Worm (Caenorhabditis elegans) whole organism, L1 larva: Measurements from ENCODE around the gene F38A5.6.
A peak's percentile ranks its signal among the peaks of the same experiment; 100 is the strongest.

Experiments
- C16A3.4 ChIP-seq: fragments of 150-350 bp; optimal IDR thresholded peaks from 2 replicates; lab custom pipeline; 2014; ENCODE audit warnings: missing biosample characterization, missing genetic modification characterization
- aly-2 ChIP-seq: fragments of 150-350 bp; optimal IDR thresholded peaks from 2 replicates; lab custom pipeline; 2014; ENCODE audit warnings: missing biosample characterization, missing genetic modification characterization
- blmp-1 ChIP-seq: fragments of 150-350 bp; optimal IDR thresholded peaks from 2 replicates; lab custom pipeline; 2014; ENCODE audit warnings: missing biosample characterization, missing genetic modification characterization
- ceh-8 ChIP-seq: fragments of 200-800 bp; sonication (Bioruptor generic); optimal IDR thresholded peaks from 2 replicates; lab custom pipeline; 2018; ENCODE audit warnings: mild to moderate bottlenecking, missing genetic modification characterization, moderate library complexity, missing compliant biosample characterization
- ceh-82 ChIP-seq, 3 experiments: fragments of 150-350 bp in 1 of 3; sonication (generic microtip) in 2 of 3; optimal IDR thresholded peaks; 2 replicates each; lab custom pipeline; 2014 to 2017; ENCODE audit warnings: missing biosample characterization in 3 of 3, missing genetic modification characterization in 3 of 3
- ceh-90 ChIP-seq: sonication (generic microtip); optimal IDR thresholded peaks from 2 replicates; lab custom pipeline; 2016; ENCODE audit warnings: missing genetic modification characterization, missing compliant biosample characterization
- dpl-1 ChIP-seq, 3 experiments: fragments of 150-350 bp in 2 of 3; sonication (generic microtip) in 1 of 3; optimal IDR thresholded peaks; 2 replicates each; lab custom pipeline; 2014 to 2017; ENCODE audit warnings: missing biosample characterization in 3 of 3, missing genetic modification characterization in 3 of 3, missing genetic modification reagents in 3 of 3
- dsc-1 ChIP-seq: sonication (generic microtip); optimal IDR thresholded peaks from 2 replicates; lab custom pipeline; 2016; ENCODE audit warnings: mild to moderate bottlenecking, missing genetic modification characterization, missing compliant biosample characterization
- efl-1 ChIP-seq, 4 experiments: fragments of 150-350 bp; optimal IDR thresholded peaks in 3 of 4; peaks in 1 of 4; 1 replicate in 1 of 4; 2 replicates in 3 of 4; lab custom pipeline; 2014; ENCODE audit warnings: missing biosample characterization in 2 of 4, missing genetic modification characterization in 2 of 4, missing genetic modification reagents in 2 of 4
- elt-2 ChIP-seq: sonication (generic microtip); optimal IDR thresholded peaks from 2 replicates; lab custom pipeline; 2016; ENCODE audit warnings: missing genetic modification characterization, mild to moderate bottlenecking, inconsistent platforms, missing compliant biosample characterization, missing genetic modification reagents
- elt-3 ChIP-seq, 6 experiments: fragments of 150-350 bp in 1 of 6; sonication (generic microtip); optimal IDR thresholded peaks; 2 replicates each; lab custom pipeline; 2017 to 2018; ENCODE audit warnings: missing biosample characterization in 6 of 6, missing genetic modification characterization in 6 of 6, inconsistent platforms in 1 of 6
- fkh-10 ChIP-seq: sonication (generic microtip); optimal IDR thresholded peaks from 2 replicates; lab custom pipeline; 2017; ENCODE audit warnings: missing biosample characterization, missing genetic modification reagents, missing genetic modification characterization
- fkh-4 ChIP-seq: sonication (generic microtip); optimal IDR thresholded peaks from 2 replicates; lab custom pipeline; 2016; ENCODE audit warnings: missing compliant biosample characterization, missing genetic modification characterization, borderline replicate concordance
- fkh-8 ChIP-seq: sonication (generic microtip); optimal IDR thresholded peaks from 2 replicates; lab custom pipeline; 2016; ENCODE audit warnings: mild to moderate bottlenecking, missing genetic modification characterization, missing compliant biosample characterization
- fos-1 ChIP-seq: fragments of 150-350 bp; optimal IDR thresholded peaks from 2 replicates; lab custom pipeline; 2014; ENCODE audit warnings: missing biosample characterization, missing genetic modification characterization
- hlh-4 ChIP-seq: sonication (generic microtip); optimal IDR thresholded peaks from 2 replicates; lab custom pipeline; 2016; ENCODE audit warnings: mild to moderate bottlenecking, missing genetic modification characterization, missing compliant biosample characterization
- hpl-2 ChIP-seq: fragments of 150-350 bp; optimal IDR thresholded peaks from 2 replicates; lab custom pipeline; 2014; ENCODE audit warnings: missing biosample characterization, missing genetic modification reagents, missing genetic modification characterization
- irx-1 ChIP-seq: sonication (generic microtip); optimal IDR thresholded peaks from 2 replicates; lab custom pipeline; 2016; ENCODE audit warnings: missing genetic modification characterization, missing compliant biosample characterization
- jun-1 ChIP-seq: fragments of 150-350 bp; optimal IDR thresholded peaks from 2 replicates; lab custom pipeline; 2014; ENCODE audit warnings: missing biosample characterization, missing genetic modification reagents, missing genetic modification characterization
- lin-13 ChIP-seq: fragments of 150-350 bp; optimal IDR thresholded peaks from 2 replicates; lab custom pipeline; 2014; ENCODE audit warnings: missing biosample characterization, missing genetic modification reagents, missing genetic modification characterization
- lin-14 ChIP-seq: fragments of 200-800 bp; sonication (Bioruptor generic); optimal IDR thresholded peaks from 2 replicates; lab custom pipeline; 2018; ENCODE audit warnings: mild to moderate bottlenecking, missing genetic modification characterization, moderate library complexity, missing compliant biosample characterization
- lin-35 ChIP-seq, 2 experiments: fragments of 150-350 bp; optimal IDR thresholded peaks; 2 replicates each; lab custom pipeline; 2014; ENCODE audit warnings: missing biosample characterization in 2 of 2, missing genetic modification characterization in 2 of 2, missing genetic modification reagents in 2 of 2
- lir-3 ChIP-seq: sonication (generic microtip); optimal IDR thresholded peaks from 2 replicates; lab custom pipeline; 2016; ENCODE audit warnings: mild to moderate bottlenecking, missing genetic modification characterization, moderate library complexity, missing compliant biosample characterization; ENCODE audit not compliant: poor library complexity
- lsy-2 ChIP-seq, 2 experiments: fragments of 150-350 bp; optimal IDR thresholded peaks; 2 replicates each; lab custom pipeline; 2014; ENCODE audit warnings: missing biosample characterization in 2 of 2, missing genetic modification characterization in 2 of 2
- mdl-1 ChIP-seq, 2 experiments: fragments of 150-350 bp; optimal IDR thresholded peaks; 2 replicates each; lab custom pipeline; 2014 to 2017; ENCODE audit warnings: missing biosample characterization in 2 of 2, missing genetic modification characterization in 2 of 2, inconsistent platforms in 1 of 2
- mep-1 ChIP-seq: fragments of 150-350 bp; optimal IDR thresholded peaks from 2 replicates; lab custom pipeline; 2014; ENCODE audit warnings: missing biosample characterization, missing genetic modification characterization
- nhr-12 ChIP-seq: sonication (generic microtip); optimal IDR thresholded peaks from 2 replicates; lab custom pipeline; 2017; ENCODE audit warnings: missing biosample characterization, missing genetic modification characterization
- nhr-19 ChIP-seq: fragments of 200-800 bp; sonication (Bioruptor generic); conservative IDR thresholded peaks from 2 replicates; pipeline ENCODE4 v1.3.6; 2022; ENCODE audit warnings: missing genetic modification characterization, missing compliant biosample characterization
- nhr-20 ChIP-seq: sonication (generic microtip); optimal IDR thresholded peaks from 2 replicates; lab custom pipeline; 2016; ENCODE audit warnings: mild to moderate bottlenecking, missing genetic modification characterization, missing compliant biosample characterization
- nhr-47 ChIP-seq: sonication (generic microtip); optimal IDR thresholded peaks from 2 replicates; lab custom pipeline; 2016; ENCODE audit warnings: mild to moderate bottlenecking, missing genetic modification characterization, moderate library complexity, missing compliant biosample characterization
- nhr-71 ChIP-seq: sonication (generic microtip); optimal IDR thresholded peaks from 2 replicates; lab custom pipeline; 2016; ENCODE audit warnings: mild to moderate bottlenecking, missing genetic modification characterization, moderate library complexity, missing compliant biosample characterization
- nhr-76 ChIP-seq: sonication (generic microtip); optimal IDR thresholded peaks from 2 replicates; lab custom pipeline; 2017; ENCODE audit warnings: missing biosample characterization, missing genetic modification characterization
- nhr-77 ChIP-seq: fragments of 150-350 bp; optimal IDR thresholded peaks from 2 replicates; lab custom pipeline; 2014; ENCODE audit warnings: missing biosample characterization, missing genetic modification characterization
- nhr-84 ChIP-seq: sonication (generic microtip); optimal IDR thresholded peaks from 2 replicates; lab custom pipeline; 2017; ENCODE audit warnings: missing biosample characterization, missing genetic modification characterization
- nhr-85 ChIP-seq: sonication (generic microtip); peaks from one replicate; lab custom pipeline; 2016; ENCODE audit warnings: missing genetic modification characterization, inconsistent platforms, missing compliant biosample characterization
- nhr-90 ChIP-seq: sonication (generic microtip); optimal IDR thresholded peaks from 2 replicates; lab custom pipeline; 2016; ENCODE audit warnings: mild to moderate bottlenecking, missing genetic modification characterization, missing compliant biosample characterization; ENCODE audit not compliant: poor library complexity
- pag-3 ChIP-seq: sonication (generic microtip); optimal IDR thresholded peaks from 2 replicates; lab custom pipeline; 2017; ENCODE audit warnings: missing genetic modification characterization, mild to moderate bottlenecking, missing compliant biosample characterization, antibody characterized with exemption, borderline replicate concordance; ENCODE audit not compliant: insufficient read depth
- rnt-1 ChIP-seq: sonication (generic microtip); optimal IDR thresholded peaks from 2 replicates; lab custom pipeline; 2016; ENCODE audit warnings: mild to moderate bottlenecking, missing genetic modification characterization, moderate library complexity, missing compliant biosample characterization
- snpc-4 ChIP-seq: fragments of 150-350 bp; optimal IDR thresholded peaks from 2 replicates; lab custom pipeline; 2014; ENCODE audit warnings: missing biosample characterization, missing genetic modification characterization
- snu-23 ChIP-seq: sonication (generic microtip); optimal IDR thresholded peaks from 2 replicates; lab custom pipeline; 2016; ENCODE audit warnings: missing genetic modification characterization, missing compliant biosample characterization
- sptf-1 ChIP-seq: fragments of 150-350 bp; optimal IDR thresholded peaks from 2 replicates; lab custom pipeline; 2014; ENCODE audit warnings: missing biosample characterization, missing genetic modification characterization
- swsn-7 ChIP-seq: sonication (generic microtip); optimal IDR thresholded peaks from 2 replicates; lab custom pipeline; 2016; ENCODE audit warnings: missing genetic modification characterization, missing compliant biosample characterization
- tbx-2 ChIP-seq: sonication (generic microtip); optimal IDR thresholded peaks from 2 replicates; lab custom pipeline; 2016; ENCODE audit warnings: missing genetic modification characterization, missing compliant biosample characterization
- unc-30 ChIP-seq: sonication (generic microtip); optimal IDR thresholded peaks from 2 replicates; lab custom pipeline; 2017; ENCODE audit warnings: missing biosample characterization, missing genetic modification characterization
- unc-62 ChIP-seq: fragments of 150-350 bp; optimal IDR thresholded peaks from 2 replicates; lab custom pipeline; 2014; ENCODE audit warnings: missing biosample characterization, missing genetic modification reagents, missing genetic modification characterization
- unc-86 ChIP-seq: sonication (generic microtip); optimal IDR thresholded peaks from 2 replicates; lab custom pipeline; 2016; ENCODE audit warnings: missing genetic modification characterization, missing compliant biosample characterization
- xbp-1 ChIP-seq: sonication (generic microtip); optimal IDR thresholded peaks from 2 replicates; lab custom pipeline; 2016; ENCODE audit warnings: missing genetic modification characterization, missing compliant biosample characterization
- ztf-4 ChIP-seq: fragments of 150-350 bp; optimal IDR thresholded peaks from 2 replicates; lab custom pipeline; 2014; ENCODE audit warnings: missing biosample characterization, missing genetic modification characterization

The F38A5.6 gene

DNA sequence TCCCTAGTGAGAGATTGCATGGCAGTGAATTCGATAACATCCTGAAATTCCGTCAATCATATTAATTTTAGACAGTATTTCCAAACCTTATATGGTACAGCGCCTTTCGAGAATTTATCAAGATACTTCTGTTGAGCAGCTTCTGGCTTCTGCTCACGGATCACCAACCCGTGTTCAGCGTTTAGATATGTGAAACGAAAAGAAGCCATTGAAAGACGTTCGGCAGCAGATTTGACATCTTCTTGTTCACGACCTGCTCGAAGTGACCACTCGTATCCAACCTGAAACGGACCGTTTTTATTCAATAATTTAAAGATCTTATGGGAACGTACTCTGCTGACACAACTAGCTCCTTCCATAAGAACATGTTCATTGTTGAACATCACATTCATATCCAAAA, 15.5 kb downstream of the F38A5.6 start:
- TF ChIP-seq unc-62 (no peak), sptf-1 (tag; lab: Kevin White, UChicago) (no peak)
- TF ChIP-seq, all 84 proteins: peak for 0

- TF ChIP-seq snpc-4 (tag; lab: Kevin White, UChicago) (no peak), nhr-12 (tag; lab: Kevin White, UChicago) (no peak), irx-1 (no peak), unc-30 (no peak), unc-86 (tag; lab: Kevin White, UChicago) (no peak), fkh-10 (no peak), nhr-84 (tag; lab: Kevin White, UChicago) (no peak), hlh-4 (tag; lab: Kevin White, UChicago) (no peak), fkh-8 (no peak), hpl-2 (GFP tag; lab: Kevin White, UChicago) (no peak), unc-62 (no peak), blmp-1 (tag; lab: Kevin White, UChicago) (no peak), ztf-4 (tag; lab: Kevin White, UChicago) (no peak), pag-3 (no peak), rnt-1 (tag; lab: Kevin White, UChicago) (no peak), ceh-8 (GFP tag; lab: Kevin White, UChicago) (no peak)
Observed at ce11 chrIV:6577914-6578313, 19.3 kb downstream of the F38A5.6 start, which contains the start of gene C43G2.3. Gene C43G2.3 (plus strand): TSS chrIV:6578214.

ce11 chrIV:6576728-6577101, 20.5 kb downstream of the F38A5.6 start:
- TF ChIP-seq mep-1 (tag; lab: Kevin White, UChicago), result peak; percentile 76
- peak; percentile 2 to 13 (median 7) for TF ChIP-seq ceh-82 (tag; optimal IDR thresholded peaks at IDR 0.05; lab: Kevin White, UChicago)
- TF ChIP-seq mdl-1 (tag; optimal IDR thresholded peaks at IDR 0.05; lab: Kevin White, UChicago), result peak in 1 of 2 experiments; percentile 30
- peak; percentile 35 for TF ChIP-seq lin-13 (GFP tag; lab: Kevin White, UChicago)
- TF ChIP-seq lir-3, result peak; percentile 4
- TF ChIP-seq ztf-4 (tag; lab: Kevin White, UChicago), result peak; percentile 4
- no peak for TF ChIP-seq nhr-76 (tag; lab: Kevin White, UChicago)
- peak; percentile 47 for TF ChIP-seq nhr-47
- peak; percentile 36 to 48 (median 45) for TF ChIP-seq dpl-1 (GFP tag; optimal IDR thresholded peaks at IDR 0.05; lab: Kevin White, UChicago)
- no peak for TF ChIP-seq aly-2 (tag; lab: Kevin White, UChicago)
- no peak for TF ChIP-seq jun-1 (tag; lab: Kevin White, UChicago)
- peak; percentile 53 for TF ChIP-seq swsn-7 (tag; lab: Kevin White, UChicago)
- TF ChIP-seq snu-23 (GFP tag; lab: Kevin White, UChicago), result peak; percentile 78
- peak; percentile 51 to 63 for TF ChIP-seq lsy-2 (tag; optimal IDR thresholded peaks at IDR 0.05; lab: Kevin White, UChicago)
- peak; percentile 65 for TF ChIP-seq nhr-90 (tag; lab: Kevin White, UChicago)
- TF ChIP-seq nhr-20 (tag; lab: Kevin White, UChicago), result peak; percentile 74
- peak; percentile 8 for TF ChIP-seq nhr-77 (tag; lab: Kevin White, UChicago)
- TF ChIP-seq ceh-90 (tag; lab: Kevin White, UChicago), result no peak
- peak; percentile 46 to 65 for TF ChIP-seq lin-35 (GFP tag; optimal IDR thresholded peaks at IDR 0.05; lab: Kevin White, UChicago)
- TF ChIP-seq dsc-1 (tag; lab: Kevin White, UChicago), result peak; percentile 3
- TF ChIP-seq xbp-1 (tag; lab: Kevin White, UChicago), result peak; percentile 46
- peak; percentile 77 for TF ChIP-seq nhr-71
- TF ChIP-seq lin-14 (GFP tag; lab: Kevin White, UChicago), result peak; percentile 80
- peak; percentile 49 for TF ChIP-seq C16A3.4 (tag; lab: Kevin White, UChicago)
- TF ChIP-seq fkh-4, result no peak
- peak; percentile 55 for TF ChIP-seq blmp-1 (tag; lab: Kevin White, UChicago)
- no peak for TF ChIP-seq fos-1 (tag; lab: Kevin White, UChicago)
- no peak for TF ChIP-seq snpc-4 (tag; lab: Kevin White, UChicago)
- TF ChIP-seq nhr-12 (tag; lab: Kevin White, UChicago), result no peak
- peak; percentile 92 for TF ChIP-seq nhr-85 (tag; lab: Kevin White, UChicago)
- peak; percentile 61 to 67 for TF ChIP-seq efl-1 (optimal IDR thresholded peaks at IDR 0.05; lab: Kevin White, UChicago)
- peak; percentile 0 to 87 for TF ChIP-seq efl-1 (GFP tag; optimal IDR thresholded peaks at IDR 0.05 in 1 of 2; lab: Kevin White, UChicago)
- TF ChIP-seq elt-3 (tag; optimal IDR thresholded peaks at IDR 0.05; lab: Kevin White, UChicago), result peak in 2 of 6 experiments; percentile 18 to 28
- peak; percentile 31; the same call in 1 of the 2 replicates for TF ChIP-seq nhr-19 (GFP tag; lab: Robert Waterston, UW)
- peak; percentile 59 for TF ChIP-seq rnt-1 (tag; lab: Kevin White, UChicago)
- TF ChIP-seq tbx-2, result peak; percentile 22
- no peak for TF ChIP-seq elt-2
